Fruit fly (Drosophila melanogaster): Measurements from ENCODE around the gene abo.

The abo gene

dm6 chr2L:10975193-10975592 is at the start of gene abo:
Gene abo (minus strand): TSS chr2L:10975293.
- no peak for TF ChIP-seq EcR (GFP tag; optimal IDR thresholded peaks at IDR 0.05)
- TF ChIP-seq psq (optimal IDR thresholded peaks at IDR 0.05) = no peak
- TF ChIP-seq usp (GFP tag; optimal IDR thresholded peaks at IDR 0.05) = no peak
- no peak for TF ChIP-seq pan (optimal IDR thresholded peaks at IDR 0.05)
- TF ChIP-seq CG8478 (optimal IDR thresholded peaks at IDR 0.05) = no peak
- TF ChIP-seq Dll (optimal IDR thresholded peaks at IDR 0.05) = no peak

DNA sequence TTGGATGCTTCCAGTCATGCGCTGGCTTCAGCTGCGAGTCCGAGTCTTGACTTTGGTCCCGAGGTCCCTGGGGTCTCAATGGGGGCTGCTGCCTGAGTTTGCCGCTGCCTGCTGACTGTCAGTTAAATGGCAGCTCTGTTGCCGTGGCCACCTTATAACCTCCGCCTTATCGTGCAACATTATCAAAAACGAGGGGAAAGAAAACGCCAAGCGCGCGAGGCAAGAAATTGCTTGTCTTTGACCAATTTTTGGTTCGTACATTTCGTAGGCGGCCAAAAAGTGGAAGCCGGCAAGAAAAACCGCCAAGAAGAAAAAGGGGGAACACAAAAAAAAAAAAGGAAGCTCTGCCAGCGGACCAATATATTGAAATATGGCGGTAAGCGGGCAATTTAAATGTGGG is 48.8 kb upstream of the abo start:
- no peak for TF ChIP-seq usp (GFP tag; optimal IDR thresholded peaks at IDR 0.05)
- no peak for TF ChIP-seq pan (optimal IDR thresholded peaks at IDR 0.05)
- no peak for TF ChIP-seq Dll (optimal IDR thresholded peaks at IDR 0.05)
- TF ChIP-seq psq (optimal IDR thresholded peaks at IDR 0.05) = no peak
- TF ChIP-seq EcR (GFP tag; optimal IDR thresholded peaks at IDR 0.05) = no peak

dm6 chr2L:11022804-11023203 is 47.7 kb upstream of the abo start:
- no peak for TF ChIP-seq CG8478 (optimal IDR thresholded peaks at IDR 0.05)
- no peak for TF ChIP-seq EcR (GFP tag; optimal IDR thresholded peaks at IDR 0.05)
- no peak for TF ChIP-seq psq (optimal IDR thresholded peaks at IDR 0.05)
- no peak for TF ChIP-seq pan (optimal IDR thresholded peaks at IDR 0.05)
- TF ChIP-seq usp (GFP tag; optimal IDR thresholded peaks at IDR 0.05) = no peak
- no peak for TF ChIP-seq Dll (optimal IDR thresholded peaks at IDR 0.05)

DNA sequence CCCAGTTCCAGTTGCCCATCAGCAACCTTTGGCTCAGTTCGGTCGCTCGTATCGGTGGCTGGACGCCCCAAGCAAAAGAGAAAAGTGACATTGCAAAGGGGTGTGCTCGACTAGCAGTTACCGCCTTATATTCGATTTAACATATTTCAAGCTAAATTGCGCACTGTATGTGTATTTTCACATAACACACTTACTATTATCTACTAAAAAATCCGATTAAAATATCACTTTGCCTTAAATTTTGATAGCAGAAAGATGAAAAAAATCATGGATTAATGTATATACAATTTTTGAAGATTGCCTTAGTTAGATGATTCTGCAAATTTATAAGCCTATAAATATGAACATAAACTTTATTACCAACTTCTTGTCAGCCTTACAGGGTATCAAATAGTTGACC is 46.5 kb upstream of the abo start:
- TF ChIP-seq pan (optimal IDR thresholded peaks at IDR 0.05) (peak; percentile 78), usp (GFP tag; optimal IDR thresholded peaks at IDR 0.05) (no peak)

DNA sequence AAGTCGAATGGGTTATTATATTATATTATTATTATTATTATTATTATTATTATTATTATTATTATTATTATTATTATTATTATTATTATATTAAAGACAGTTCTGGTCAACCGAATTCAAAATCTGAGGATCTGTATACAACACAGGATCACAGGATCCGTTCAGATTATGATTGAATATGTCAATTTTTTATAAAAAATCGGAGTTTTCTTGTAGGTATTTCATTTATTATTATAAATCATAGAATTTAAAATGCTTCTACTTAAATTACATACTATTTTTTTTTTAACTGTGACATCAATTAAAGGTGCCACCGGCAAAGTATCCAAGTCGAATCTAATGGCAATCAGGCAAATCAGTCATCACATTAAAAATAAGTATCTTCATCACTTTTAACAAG is 41.6 kb upstream of the abo start, which contains the start of gene CG14913:
TSS of gene CG14913 (plus strand) at position 301 of the 400 bp plus-strand sequence.
- no peak for TF ChIP-seq usp (GFP tag; optimal IDR thresholded peaks at IDR 0.05)
- no peak for TF ChIP-seq Dll (optimal IDR thresholded peaks at IDR 0.05)
- TF ChIP-seq EcR (GFP tag; optimal IDR thresholded peaks at IDR 0.05) = no peak
- no peak for TF ChIP-seq CG8478 (optimal IDR thresholded peaks at IDR 0.05)
- no peak for TF ChIP-seq psq (optimal IDR thresholded peaks at IDR 0.05)
- no peak for TF ChIP-seq pan (optimal IDR thresholded peaks at IDR 0.05)

DNA sequence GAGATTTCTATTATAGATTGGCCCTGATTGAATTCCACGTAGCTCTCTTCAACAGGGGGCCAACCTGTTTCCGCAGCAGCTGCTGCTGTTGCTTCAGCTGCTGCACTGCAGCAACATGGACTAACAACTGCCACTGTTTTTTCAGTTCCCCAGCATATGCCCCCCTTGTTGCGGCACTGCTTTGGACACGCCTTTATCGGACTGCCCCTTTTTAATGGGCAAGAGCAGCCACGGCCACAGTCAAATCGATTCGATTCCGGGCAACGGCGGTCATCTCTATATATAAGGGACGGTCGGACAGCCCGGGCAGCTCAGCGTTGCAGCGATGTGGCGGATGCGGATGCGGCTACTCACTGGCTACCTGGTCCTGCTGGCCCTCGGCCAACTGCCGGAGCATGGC is 40.2 kb upstream of the abo start, which contains the start of gene Acp32CD:
TSS of gene Acp32CD (plus strand) at position 301 of the 400 bp plus-strand sequence.
- TF ChIP-seq pan (optimal IDR thresholded peaks at IDR 0.05) (no peak), EcR (GFP tag; optimal IDR thresholded peaks at IDR 0.05) (no peak), CG8478 (optimal IDR thresholded peaks at IDR 0.05) (no peak), Dll (optimal IDR thresholded peaks at IDR 0.05) (no peak), psq (optimal IDR thresholded peaks at IDR 0.05) (no peak), usp (GFP tag; optimal IDR thresholded peaks at IDR 0.05) (no peak)

DNA sequence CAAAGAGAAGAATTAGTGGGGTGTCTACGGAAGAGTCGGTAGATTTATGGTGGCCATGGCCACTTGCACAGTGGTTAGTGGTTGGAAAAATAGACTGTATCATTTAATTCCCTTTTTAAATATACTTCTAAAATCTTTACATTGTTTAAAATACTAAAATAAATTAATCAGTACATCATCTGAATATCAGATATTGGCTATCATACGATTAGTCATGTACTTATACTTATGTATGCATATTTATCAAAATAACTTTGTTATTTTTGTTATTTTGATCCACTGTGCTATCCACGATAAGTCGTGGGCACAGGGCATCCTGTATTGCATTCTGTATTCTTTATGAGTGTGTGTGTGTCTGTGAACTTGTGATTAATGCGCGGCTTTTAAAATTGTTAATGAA is 39.6 kb upstream of the abo start:
- no peak for TF ChIP-seq pan (optimal IDR thresholded peaks at IDR 0.05)
- no peak for TF ChIP-seq CG8478 (optimal IDR thresholded peaks at IDR 0.05)
- TF ChIP-seq psq (optimal IDR thresholded peaks at IDR 0.05) = no peak
- no peak for TF ChIP-seq usp (GFP tag; optimal IDR thresholded peaks at IDR 0.05)
- no peak for TF ChIP-seq Dll (optimal IDR thresholded peaks at IDR 0.05)
- no peak for TF ChIP-seq EcR (GFP tag; optimal IDR thresholded peaks at IDR 0.05)

- TF ChIP-seq CG8478 (optimal IDR thresholded peaks at IDR 0.05) = no peak
- TF ChIP-seq usp (GFP tag; optimal IDR thresholded peaks at IDR 0.05) = no peak
- no peak for TF ChIP-seq pan (optimal IDR thresholded peaks at IDR 0.05)
- no peak for TF ChIP-seq Dll (optimal IDR thresholded peaks at IDR 0.05)
- TF ChIP-seq EcR (GFP tag; optimal IDR thresholded peaks at IDR 0.05) = no peak
- no peak for TF ChIP-seq psq (optimal IDR thresholded peaks at IDR 0.05)
These were observed 39.0 kb upstream of the abo start for dm6 chr2L:11014018-11014611.

DNA sequence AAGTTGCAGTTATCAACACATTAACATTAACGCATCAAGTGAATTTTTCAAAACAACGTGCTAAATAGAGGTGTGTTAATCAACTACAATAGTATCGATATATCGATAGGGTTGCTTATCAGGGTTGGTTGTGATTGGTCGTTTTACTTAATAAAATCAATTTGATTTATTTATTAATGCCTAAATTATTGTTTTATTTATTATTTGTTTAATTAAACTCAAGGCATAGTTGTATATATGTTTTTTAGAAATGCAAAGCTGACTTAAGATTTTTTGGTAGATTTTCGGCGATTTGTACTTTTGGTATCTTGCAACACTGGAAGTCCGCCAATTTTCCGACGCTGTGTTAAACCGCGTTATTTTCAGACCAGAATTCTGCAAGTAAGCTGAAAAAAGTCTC is 35.9 kb upstream of the abo start, which contains the start of the genes Art8 and dUTPase:
TSS of gene Art8 (minus strand) at position 88 of the 400 bp plus-strand sequence.
TSS of gene dUTPase (plus strand) at position 314 of the 400 bp plus-strand sequence.
- no peak for TF ChIP-seq pan (optimal IDR thresholded peaks at IDR 0.05)
- TF ChIP-seq psq (optimal IDR thresholded peaks at IDR 0.05) = no peak
- no peak for TF ChIP-seq CG8478 (optimal IDR thresholded peaks at IDR 0.05)
- TF ChIP-seq Dll (optimal IDR thresholded peaks at IDR 0.05) = no peak
- TF ChIP-seq usp (GFP tag; optimal IDR thresholded peaks at IDR 0.05) = no peak
- no peak for TF ChIP-seq EcR (GFP tag; optimal IDR thresholded peaks at IDR 0.05)

- no peak for TF ChIP-seq EcR (GFP tag; optimal IDR thresholded peaks at IDR 0.05)
- TF ChIP-seq CG8478 (optimal IDR thresholded peaks at IDR 0.05) = no peak
- no peak for TF ChIP-seq pan (optimal IDR thresholded peaks at IDR 0.05)
- TF ChIP-seq psq (optimal IDR thresholded peaks at IDR 0.05) = no peak
- TF ChIP-seq Dll (optimal IDR thresholded peaks at IDR 0.05) = no peak
- no peak for TF ChIP-seq usp (GFP tag; optimal IDR thresholded peaks at IDR 0.05)
These were observed 29.6 kb upstream of the abo start, which contains the start of gene Nup154 for dm6 chr2L:11004674-11005045. Gene Nup154 (plus strand): TSS chr2L:11004820.

DNA sequence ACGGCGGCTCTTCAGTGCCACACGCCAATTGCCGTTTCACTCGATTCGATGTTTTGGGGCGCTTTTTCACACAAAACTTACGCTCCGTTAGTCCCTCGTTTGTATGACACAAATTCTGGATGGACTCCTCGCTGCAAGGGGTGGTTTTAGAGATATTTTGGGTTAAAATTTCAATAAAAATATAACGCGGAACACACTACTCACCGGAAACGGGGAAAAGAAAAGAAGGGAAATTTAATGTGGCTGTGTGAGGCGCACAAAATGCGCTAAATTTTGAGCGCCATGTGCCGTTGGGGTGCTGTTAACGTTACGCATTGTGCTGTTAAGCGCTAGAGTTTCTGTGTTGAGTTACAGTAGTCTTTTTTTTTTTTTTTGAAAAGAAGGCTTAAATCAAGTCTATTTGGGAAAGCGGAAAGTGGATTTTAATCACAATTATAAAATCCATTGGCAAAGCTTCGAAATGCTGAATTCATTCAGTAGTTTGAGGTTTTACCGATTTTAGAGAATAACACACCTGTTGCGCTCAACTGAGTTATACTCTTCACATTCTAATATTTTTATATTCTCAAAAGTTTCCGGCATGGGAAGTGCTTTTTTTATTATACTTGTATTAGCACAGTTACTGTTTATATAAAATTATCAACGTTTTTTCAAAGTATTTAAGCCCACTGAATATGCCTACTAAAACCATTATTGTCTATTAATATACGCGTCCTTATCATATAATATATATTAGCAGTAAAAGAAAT is 29.0 kb upstream of the abo start, which contains the start of gene RpL9:
TSS of gene RpL9 (minus strand) at position 265 of the 749 bp plus-strand sequence.
- TF ChIP-seq CG8478 (optimal IDR thresholded peaks at IDR 0.05) (no peak), usp (GFP tag; optimal IDR thresholded peaks at IDR 0.05) (no peak), psq (optimal IDR thresholded peaks at IDR 0.05) (no peak), Dll (optimal IDR thresholded peaks at IDR 0.05) (no peak), EcR (GFP tag; optimal IDR thresholded peaks at IDR 0.05) (no peak), pan (optimal IDR thresholded peaks at IDR 0.05) (no peak)

Data from whole organism.